Fruit fly (Drosophila melanogaster): ENCODE results near the gene CG10357.

Gene CG10357

dm6 chr3L:3634107-3634737, 19.0 kb downstream of the CG10357 start (continued):
- TF ChIP-seq sens (GFP tag) (no peak), Poxn (GFP tag; IDR thresholded peaks at IDR 0.05) (no peak), mam (GFP tag; optimal IDR thresholded peaks at IDR 0.05) (no peak), CG9609 (GFP tag; optimal IDR thresholded peaks at IDR 0.05) (no peak), Usf (GFP tag; optimal IDR thresholded peaks at IDR 0.05) (no peak), sens-2 (GFP tag; IDR thresholded peaks at IDR 0.05) (no peak), Hr3 (GFP tag; optimal IDR thresholded peaks at IDR 0.05) (peak; percentile 37), CG34422 (GFP tag; IDR thresholded peaks at IDR 0.05) (no peak), CG16813 (GFP tag; IDR thresholded peaks at IDR 0.05; ENCODE audit: partially characterized antibody) (no peak), CG13624 (GFP tag; optimal IDR thresholded peaks at IDR 0.05) (no peak), sc (optimal IDR thresholded peaks at IDR 0.05) (no peak), sc (GFP tag; optimal IDR thresholded peaks at IDR 0.05) (peak; percentile 56), abd-A (tag; optimal IDR thresholded peaks at IDR 0.05) (no peak), CG15514 (GFP tag; optimal IDR thresholded peaks at IDR 0.05) (no peak), CG13775 (GFP tag; optimal IDR thresholded peaks at IDR 0.05) (peak; percentile 34), lab (GFP tag; optimal IDR thresholded peaks at IDR 0.05) (peak; percentile 63), CG2199 (GFP tag; IDR thresholded peaks at IDR 0.05) (no peak), HLH3B (GFP tag; IDR thresholded peaks at IDR 0.05) (peak; percentile 73), tap (tag; optimal IDR thresholded peaks at IDR 0.05) (peak; percentile 78), gfzf (GFP tag; optimal IDR thresholded peaks at IDR 0.05) (no peak), Mes4 (GFP tag; optimal IDR thresholded peaks at IDR 0.05) (no peak), CG3838 (GFP tag; optimal IDR thresholded peaks at IDR 0.05) (no peak), YL-1 (GFP tag; optimal IDR thresholded peaks at IDR 0.05) (no peak), CG10543 (GFP tag; optimal IDR thresholded peaks at IDR 0.05) (no peak), ttk (GFP tag; IDR thresholded peaks at IDR 0.05) (no peak; the same call in 1 of the 2 replicates), sob (GFP tag; IDR thresholded peaks at IDR 0.05) (0 out of 2 replicates have a peak, but pooled peaks have one; percentile 12), sd (tag; optimal IDR thresholded peaks at IDR 0.05) (peak; percentile 33), kay (GFP tag; optimal IDR thresholded peaks at IDR 0.05) (no peak), fd102C (GFP tag; optimal IDR thresholded peaks at IDR 0.05) (no peak), nerfin-1 (tag; optimal IDR thresholded peaks at IDR 0.05) (peak; percentile 76), dati (GFP tag; IDR thresholded peaks at IDR 0.05) (no peak), Atf-2 (GFP tag; optimal IDR thresholded peaks at IDR 0.05) (no peak), trem (tag; optimal IDR thresholded peaks at IDR 0.05) (peak; percentile 78), CG18476 (GFP tag; optimal IDR thresholded peaks at IDR 0.05) (no peak), lola (GFP tag; optimal IDR thresholded peaks at IDR 0.05) (peak in 1 of 3 experiments; percentile 78), pho (GFP tag; optimal IDR thresholded peaks at IDR 0.05) (no peak), ham (GFP tag; IDR thresholded peaks at IDR 0.05) (no peak), CG12299 (tag; optimal IDR thresholded peaks at IDR 0.05) (peak; percentile 49), gt (GFP tag; IDR thresholded peaks at IDR 0.05) (no peak), Fer3 (tag; optimal IDR thresholded peaks at IDR 0.05) (peak; percentile 45), Meics (GFP tag; optimal IDR thresholded peaks at IDR 0.05) (peak; percentile 16), CG5180 (GFP tag; optimal IDR thresholded peaks at IDR 0.05) (peak; percentile 42), CG8089 (GFP tag; optimal IDR thresholded peaks at IDR 0.05) (no peak), bigmax (GFP tag; optimal IDR thresholded peaks at IDR 0.05) (no peak), CG30403 (GFP tag; optimal IDR thresholded peaks at IDR 0.05) (peak; percentile 49), HLHmδ (GFP tag; optimal IDR thresholded peaks at IDR 0.05) (no peak), esg (GFP tag; conservative IDR thresholded peaks at IDR 0.05) (peak; percentile 46; the same call in 1 of the 2 replicates), jigr1 (GFP tag; IDR thresholded peaks at IDR 0.05) (no peak), CHES-1-like (GFP tag; optimal IDR thresholded peaks at IDR 0.05) (no peak), CG2129 (GFP tag; IDR thresholded peaks at IDR 0.05; ENCODE audit: partially characterized antibody) (no peak), Dref (GFP tag; IDR thresholded peaks at IDR 0.05) (no peak)

Measured in whole organism, embryonic.